Fruit fly (Drosophila melanogaster): ENCODE data around the gene mid.

Gene mid

DNA sequence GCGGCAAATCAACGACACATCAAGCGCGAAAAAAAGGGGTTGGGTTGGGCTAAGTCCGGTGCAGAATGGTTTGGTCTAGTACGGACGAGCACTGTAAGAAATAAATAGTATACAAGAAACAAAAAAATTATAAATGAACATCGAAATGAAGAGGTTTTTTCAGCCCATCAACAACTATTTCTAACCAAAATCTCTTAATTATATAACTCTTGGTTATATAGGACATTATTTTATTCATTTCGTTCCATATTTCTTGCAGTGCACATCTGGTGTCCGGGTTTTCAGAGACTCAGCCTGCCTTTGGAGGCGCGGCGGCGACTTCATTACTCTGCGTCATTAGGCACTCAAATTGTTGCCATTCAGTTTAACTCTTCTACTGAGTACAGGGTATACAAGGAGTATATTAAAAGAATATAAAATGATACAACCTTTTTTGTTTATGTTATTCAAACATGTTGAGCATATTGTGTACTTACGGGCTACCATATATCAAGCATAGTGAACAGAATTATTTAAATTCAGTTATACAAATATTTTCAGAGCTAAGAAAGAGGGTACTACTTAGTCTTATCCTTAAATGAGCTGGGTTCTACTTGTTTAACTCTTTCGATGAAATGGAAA, 27.9 kb upstream of the mid start (continued):
- TF ChIP-seq zf30C (GFP tag; optimal IDR thresholded peaks at IDR 0.05) (peak; percentile 11), CG17385 (GFP tag; optimal IDR thresholded peaks at IDR 0.05) (no peak), p53 (GFP tag; optimal IDR thresholded peaks at IDR 0.05) (no peak), Doc3 (GFP tag; IDR thresholded peaks at IDR 0.05; ENCODE audit: partially characterized antibody) (no peak), CG1832 (GFP tag; optimal IDR thresholded peaks at IDR 0.05) (no peak), CG18764 (GFP tag; optimal IDR thresholded peaks at IDR 0.05) (no peak), CG12744 (GFP tag; optimal IDR thresholded peaks at IDR 0.05) (no peak), zfh1 (GFP tag; IDR thresholded peaks at IDR 0.05) (peak; percentile 49; the same call in 1 of the 3 replicates), Taf1 (GFP tag; IDR thresholded peaks at IDR 0.05) (no peak), CG3281 (GFP tag; optimal IDR thresholded peaks at IDR 0.05) (no peak), YL-1 (GFP tag; optimal IDR thresholded peaks at IDR 0.05) (no peak), kah (GFP tag; optimal IDR thresholded peaks at IDR 0.05) (no peak), CG4617 (GFP tag; optimal IDR thresholded peaks at IDR 0.05; ENCODE audit: borderline replicate concordance) (no peak), gcm (GFP tag; optimal IDR thresholded peaks at IDR 0.05) (no peak), Abd-B (GFP tag; optimal IDR thresholded peaks at IDR 0.05) (no peak), Nf-YA (GFP tag; IDR thresholded peaks at IDR 0.05) (no peak), otp (GFP tag; IDR thresholded peaks at IDR 0.05) (no peak), btn (GFP tag; optimal IDR thresholded peaks at IDR 0.05) (no peak), CG2712 (tag; optimal IDR thresholded peaks at IDR 0.05) (peak; percentile 62), CG1603 (tag; optimal IDR thresholded peaks at IDR 0.05) (peak; percentile 11), Bgb (GFP tag; IDR thresholded peaks at IDR 0.05; ENCODE audit: partially characterized antibody) (no peak), nerfin-2 (GFP tag; IDR thresholded peaks at IDR 0.05; ENCODE audit: partially characterized antibody) (no peak), HHEX (GFP tag; optimal IDR thresholded peaks at IDR 0.05) (no peak), CG16779 (GFP tag; IDR thresholded peaks at IDR 0.05) (no peak), repo (GFP tag; optimal IDR thresholded peaks at IDR 0.05) (no peak), CG14860 (GFP tag; IDR thresholded peaks at IDR 0.05; ENCODE audit: partially characterized antibody) (no peak), Myb (GFP tag; optimal IDR thresholded peaks at IDR 0.05) (no peak), maf-S (GFP tag; optimal IDR thresholded peaks at IDR 0.05) (no peak), fd64A (GFP tag; optimal IDR thresholded peaks at IDR 0.05) (no peak), slou (GFP tag; optimal IDR thresholded peaks at IDR 0.05) (no peak), crp (GFP tag; optimal IDR thresholded peaks at IDR 0.05) (no peak), grn (GFP tag; optimal IDR thresholded peaks at IDR 0.05) (no peak), dysf (GFP tag; IDR thresholded peaks at IDR 0.05) (no peak), CG16815 (GFP tag; optimal IDR thresholded peaks at IDR 0.05) (peak; percentile 14), CG15011 (GFP tag; optimal IDR thresholded peaks at IDR 0.05) (no peak), wor (GFP tag; IDR thresholded peaks at IDR 0.05) (no peak), CG4820 (GFP tag; optimal IDR thresholded peaks at IDR 0.05) (no peak), Mrtf (GFP tag; IDR thresholded peaks at IDR 0.05) (no peak), CHES-1-like (GFP tag; optimal IDR thresholded peaks at IDR 0.05) (no peak), CG7786 (GFP tag; optimal IDR thresholded peaks at IDR 0.05) (no peak), Hmx (GFP tag; optimal IDR thresholded peaks at IDR 0.05) (no peak), HmgD (GFP tag; optimal IDR thresholded peaks at IDR 0.05) (no peak), BtbVII (GFP tag; optimal IDR thresholded peaks at IDR 0.05) (no peak), CG3847 (GFP tag; IDR thresholded peaks at IDR 0.05) (no peak), CG12659 (GFP tag; optimal IDR thresholded peaks at IDR 0.05) (no peak), CG9932 (GFP tag; IDR thresholded peaks at IDR 0.05) (no peak), sna (GFP tag; IDR thresholded peaks at IDR 0.05; ENCODE audit: partially characterized antibody) (no peak), TFAM (GFP tag; optimal IDR thresholded peaks at IDR 0.05) (no peak), chm (GFP tag; IDR thresholded peaks at IDR 0.05) (peak; percentile 21; the same call in 1 of the 2 replicates), bigmax (GFP tag; optimal IDR thresholded peaks at IDR 0.05) (no peak), Rx (GFP tag; IDR thresholded peaks at IDR 0.05) (no peak)

All from whole organism, embryonic.